Worm (Caenorhabditis elegans) whole organism, mixed stage, embryonic: ENCODE results near the gene cutl-2.

Experiments used
- ceh-43 ChIP-seq: fragments of 200-800 bp; sonication (Bioruptor generic); optimal IDR thresholded peaks from 2 replicates; lab custom pipeline; 2018; ENCODE audit warnings: mild to moderate bottlenecking, missing genetic modification characterization, moderate library complexity, missing compliant biosample characterization
- unc-39 ChIP-seq: fragments of 150-350 bp; optimal IDR thresholded peaks from 2 replicates; lab custom pipeline; 2014; ENCODE audit warnings: missing biosample characterization, missing genetic modification characterization

- TF ChIP-seq unc-39 (tag; lab: Kevin White, UChicago) (no peak), ceh-43 (GFP tag; lab: Kevin White, UChicago) (no peak)
Observed at ce11 chrII:9686663-9687193, 37.7 kb downstream of the cutl-2 start, which contains the start of gene ZK1320.9.
